Fruit fly (Drosophila melanogaster) whole organism, prepupa: ENCODE results near the gene CG5274.
A peak's percentile ranks its signal among the peaks of the same experiment; 100 is the strongest.

Experiments used
- CG10669 ChIP-seq: fragments of 200-800 bp; sonication (Bioruptor generic); optimal IDR thresholded peaks from 3 replicates; lab custom pipeline; 2018; ENCODE audit warnings: missing biosample characterization, mild to moderate bottlenecking, missing genetic modification characterization, moderate library complexity
- CG11294 ChIP-seq: fragments of 200-800 bp; sonication (Bioruptor generic); IDR thresholded peaks from 2 replicates; pipeline ENCODE4 v1.3.6; 2022; ENCODE audit warnings: missing biosample characterization, missing genetic modification characterization
- CG15336 ChIP-seq: fragments of 200-800 bp; sonication (Bioruptor generic); IDR thresholded peaks from 2 replicates; pipeline ENCODE4 v1.3.6; 2022; ENCODE audit warnings: missing biosample characterization, missing genetic modification characterization
- CG1621 ChIP-seq: fragments of 200-800 bp; sonication (Bioruptor generic); optimal IDR thresholded peaks from 3 replicates; lab custom pipeline; 2018; ENCODE audit warnings: missing biosample characterization, mild to moderate bottlenecking, missing genetic modification characterization
- CG16779 ChIP-seq: fragments of 200-800 bp; sonication (Bioruptor generic); optimal IDR thresholded peaks from 3 replicates; lab custom pipeline; 2017; ENCODE audit warnings: missing biosample characterization, mild to moderate bottlenecking, missing genetic modification characterization
- CG3032 ChIP-seq: fragments of 200-800 bp; optimal IDR thresholded peaks from 2 replicates; lab custom pipeline; 2019; ENCODE audit warnings: missing biosample characterization, mild to moderate bottlenecking, missing genetic modification characterization, moderate library complexity
- CG32006 ChIP-seq: fragments of 200-800 bp; sonication (Bioruptor generic); optimal IDR thresholded peaks from 3 replicates; lab custom pipeline; 2017; ENCODE audit warnings: missing biosample characterization, mild to moderate bottlenecking, missing genetic modification characterization
- CG3919 ChIP-seq: fragments of 200-800 bp; sonication (Bioruptor generic); optimal IDR thresholded peaks from 3 replicates; lab custom pipeline; 2016; ENCODE audit warnings: missing biosample characterization, missing genetic modification characterization
- CG6163 ChIP-seq: fragments of 200-800 bp; sonication (Bioruptor generic); IDR thresholded peaks from 3 replicates; pipeline ENCODE4 v1.3.6; 2022; ENCODE audit warnings: missing biosample characterization, missing genetic modification characterization
- CG6792 ChIP-seq: fragments of 200-800 bp; sonication (Bioruptor generic); optimal IDR thresholded peaks from 3 replicates; lab custom pipeline; 2016; ENCODE audit warnings: missing biosample characterization, missing genetic modification characterization
- CG6808 ChIP-seq: fragments of 200-800 bp; sonication (Bioruptor generic); optimal IDR thresholded peaks from 3 replicates; lab custom pipeline; 2017; ENCODE audit warnings: missing biosample characterization, missing genetic modification characterization, mild to moderate bottlenecking, moderate library complexity, missing genetic modification reagents
- CG6854 ChIP-seq: fragments of 200-800 bp; sonication (Bioruptor generic); optimal IDR thresholded peaks from 2 replicates; lab custom pipeline; 2017; ENCODE audit warnings: missing biosample characterization, mild to moderate bottlenecking, missing genetic modification characterization
- CG8319 ChIP-seq: fragments of 200-800 bp; sonication (Bioruptor generic); optimal IDR thresholded peaks from 3 replicates; lab custom pipeline; 2016; ENCODE audit warnings: missing biosample characterization, missing genetic modification characterization
- CG8632 ChIP-seq: fragments of 200-800 bp; sonication (Bioruptor generic); optimal IDR thresholded peaks from 3 replicates; lab custom pipeline; 2016; ENCODE audit warnings: missing biosample characterization, missing genetic modification characterization
- CG9139 ChIP-seq: fragments of 200-800 bp; sonication (Bioruptor generic); optimal IDR thresholded peaks from 3 replicates; lab custom pipeline; 2017; ENCODE audit warnings: missing biosample characterization, mild to moderate bottlenecking, missing genetic modification characterization
- Eip78C ChIP-seq: fragments of 200-800 bp; sonication (Bioruptor generic); peaks from one replicate; lab custom pipeline; 2016; ENCODE audit warnings: missing biosample characterization, missing genetic modification characterization
- Gug ChIP-seq: fragments of 200-800 bp; sonication (Bioruptor generic); IDR thresholded peaks from 2 replicates; pipeline ENCODE4 v1.3.6; 2022; ENCODE audit warnings: missing biosample characterization, missing genetic modification characterization
- Hr39 ChIP-seq: fragments of 200-800 bp; sonication (Bioruptor generic); optimal IDR thresholded peaks from 2 replicates; lab custom pipeline; 2016; ENCODE audit warnings: missing biosample characterization, missing genetic modification characterization
- Lpt ChIP-seq: fragments of 200-800 bp; sonication (Bioruptor generic); optimal IDR thresholded peaks from 3 replicates; lab custom pipeline; 2016; ENCODE audit warnings: missing biosample characterization, missing genetic modification characterization
- Met ChIP-seq: fragments of 200-800 bp; sonication (Bioruptor generic); optimal IDR thresholded peaks from 3 replicates; lab custom pipeline; 2016; ENCODE audit warnings: missing biosample characterization, missing genetic modification characterization
- Sox14 ChIP-seq: fragments of 200-800 bp; sonication (Bioruptor generic); optimal IDR thresholded peaks from 3 replicates; lab custom pipeline; 2016; ENCODE audit warnings: missing biosample characterization, missing genetic modification characterization
- Sox15 ChIP-seq: fragments of 200-800 bp; sonication (Bioruptor generic); optimal IDR thresholded peaks from 3 replicates; lab custom pipeline; 2016; ENCODE audit warnings: missing biosample characterization, missing genetic modification characterization
- achi ChIP-seq: fragments of 200-800 bp; sonication (Bioruptor generic); optimal IDR thresholded peaks from 3 replicates; lab custom pipeline; 2016; ENCODE audit warnings: missing biosample characterization, missing genetic modification characterization
- cyc ChIP-seq: fragments of 200-800 bp; sonication (Bioruptor generic); optimal IDR thresholded peaks from 3 replicates; lab custom pipeline; 2016; ENCODE audit warnings: missing biosample characterization, missing genetic modification characterization
- dac ChIP-seq: fragments of 200-800 bp; sonication (Bioruptor generic); optimal IDR thresholded peaks from 2 replicates; lab custom pipeline; 2017; ENCODE audit warnings: missing biosample characterization, mild to moderate bottlenecking, missing genetic modification characterization
- eg ChIP-seq: fragments of 200-800 bp; sonication (Bioruptor generic); IDR thresholded peaks from 3 replicates; pipeline ENCODE4 v1.3.6; 2022; ENCODE audit warnings: missing biosample characterization, missing genetic modification characterization
- esn ChIP-seq: fragments of 200-800 bp; sonication (Bioruptor generic); optimal IDR thresholded peaks from 2 replicates; lab custom pipeline; 2016; ENCODE audit warnings: missing biosample characterization, mild to moderate bottlenecking, missing genetic modification characterization, moderate library complexity
- fd59A ChIP-seq: fragments of 200-800 bp; sonication (Bioruptor generic); optimal IDR thresholded peaks from 2 replicates; lab custom pipeline; 2017; ENCODE audit warnings: missing biosample characterization, mild to moderate bottlenecking, missing genetic modification characterization, missing genetic modification reagents
- fkh ChIP-seq: fragments of 200-800 bp; sonication (Bioruptor generic); optimal IDR thresholded peaks from 3 replicates; lab custom pipeline; 2017; ENCODE audit warnings: missing biosample characterization, mild to moderate bottlenecking, missing genetic modification characterization, moderate library complexity
- lz ChIP-seq: fragments of 200-800 bp; sonication (Bioruptor generic); optimal IDR thresholded peaks from 3 replicates; lab custom pipeline; 2016; ENCODE audit warnings: missing biosample characterization, missing genetic modification characterization
- spab ChIP-seq: fragments of 200-800 bp; sonication (Bioruptor generic); optimal IDR thresholded peaks from 2 replicates; lab custom pipeline; 2017; ENCODE audit warnings: missing biosample characterization, mild to moderate bottlenecking, missing genetic modification characterization, missing genetic modification reagents
- ss ChIP-seq, 2 experiments: fragments of 200-800 bp; sonication (Bioruptor generic); optimal IDR thresholded peaks; 2 replicates in 1 of 2; 3 replicates in 1 of 2; lab custom pipeline; 2017 to 2018; ENCODE audit warnings: mild to moderate bottlenecking in 2 of 2, missing biosample characterization in 2 of 2, missing genetic modification characterization in 2 of 2, moderate library complexity in 1 of 2
- svp ChIP-seq: fragments of 200-800 bp; sonication (Bioruptor generic); peaks from one replicate; lab custom pipeline; 2016; ENCODE audit warnings: missing biosample characterization, missing genetic modification characterization
- topi ChIP-seq: fragments of 200-800 bp; sonication (Bioruptor generic); optimal IDR thresholded peaks from 3 replicates; lab custom pipeline; 2016; ENCODE audit warnings: missing biosample characterization, missing genetic modification characterization
- vri ChIP-seq: fragments of 200-800 bp; sonication (Bioruptor generic); optimal IDR thresholded peaks from 3 replicates; lab custom pipeline; 2016; ENCODE audit warnings: missing biosample characterization, mild to moderate bottlenecking, missing genetic modification characterization

Gene CG5274

dm6 chr3L:20432297-20432696 is 4.8 kb upstream of the CG5274 start, which contains the start of the genes Las and Psn:
Gene Las, minus strand, starts transcription at chr3L:20432361.
Gene Psn, plus strand, starts transcription at chr3L:20432468.
- TF ChIP-seq esn (peak; percentile 38), ss (GFP tag; optimal IDR thresholded peaks at IDR 0.05; lab: Kevin White, UChicago) (no peak), CG6854 (GFP tag; lab: Kevin White, UChicago) (no peak), Sox14 (GFP tag; lab: Kevin White, UChicago) (peak; percentile 82), lz (GFP tag; lab: Kevin White, UChicago) (peak; percentile 15)

- TF ChIP-seq svp (GFP tag; lab: Kevin White, UChicago) (no peak), Hr39 (GFP tag; lab: Kevin White, UChicago) (no peak), fkh (GFP tag; lab: Kevin White, UChicago) (no peak), CG6163 (no peak)
These were observed 4.2 kb upstream of the CG5274 start for dm6 chr3L:20431619-20432018.

- TF ChIP-seq ss (GFP tag; optimal IDR thresholded peaks at IDR 0.05; lab: Kevin White, UChicago): no peak
- TF ChIP-seq Lpt (GFP tag; lab: Kevin White, UChicago): no peak
- TF ChIP-seq Eip78C: no peak
- 0 out of 2 replicates have a peak, but pooled peaks have one; percentile 25 for TF ChIP-seq CG15336
- no peak for TF ChIP-seq CG10669 (GFP tag; lab: Kevin White, UChicago)
- no peak for TF ChIP-seq fd59A
- TF ChIP-seq Sox14 (GFP tag; lab: Kevin White, UChicago): peak; percentile 87
- TF ChIP-seq CG11294 (GFP tag; lab: Robert Waterston, UW): no peak
- TF ChIP-seq svp (GFP tag; lab: Kevin White, UChicago): no peak
- peak; percentile 13 for TF ChIP-seq CG3032 (tag; lab: Kevin White, UChicago)
- TF ChIP-seq Gug (GFP tag; lab: Robert Waterston, UW): no peak
These were observed 2.7 kb upstream of the CG5274 start, which contains the start of gene CG5262 for dm6 chr3L:20430182-20430581. Gene CG5262, minus strand, starts transcription at chr3L:20430475.

dm6 chr3L:20425888-20426287 is 1.6 kb downstream of the CG5274 start, which contains the start of gene CG5282:
Gene CG5282, minus strand, starts transcription at chr3L:20426071.
- no peak for TF ChIP-seq CG8632 (GFP tag; lab: Kevin White, UChicago)
- no peak for TF ChIP-seq eg (GFP tag; lab: Robert Waterston, UW)
- TF ChIP-seq CG8319 (GFP tag; lab: Kevin White, UChicago): no peak
- TF ChIP-seq ss (GFP tag; optimal IDR thresholded peaks at IDR 0.05; lab: Kevin White, UChicago): no peak
- TF ChIP-seq achi (GFP tag; lab: Kevin White, UChicago): no peak
- TF ChIP-seq CG16779: no peak
- TF ChIP-seq CG6808 (GFP tag; lab: Kevin White, UChicago): no peak
- no peak for TF ChIP-seq dac (GFP tag; lab: Kevin White, UChicago)
- no peak for TF ChIP-seq topi
- TF ChIP-seq vri (GFP tag; lab: Kevin White, UChicago): no peak
- TF ChIP-seq CG32006 (GFP tag; lab: Kevin White, UChicago): no peak
- TF ChIP-seq spab (GFP tag; lab: Kevin White, UChicago): no peak

dm6 chr3L:20413304-20413703 is 14.2 kb downstream of the CG5274 start, which contains the start of gene zye:
Gene zye, plus strand, starts transcription at chr3L:20413604.
- no peak for TF ChIP-seq topi
- TF ChIP-seq Gug (GFP tag; lab: Robert Waterston, UW): no peak
- TF ChIP-seq Met (GFP tag; lab: Kevin White, UChicago): no peak

- TF ChIP-seq esn: no peak
- TF ChIP-seq CG3919 (GFP tag; lab: Kevin White, UChicago): no peak
- peak; percentile 2 for TF ChIP-seq vri (GFP tag; lab: Kevin White, UChicago)
- no peak for TF ChIP-seq CG6792 (GFP tag; lab: Kevin White, UChicago)
- no peak for TF ChIP-seq Sox15 (GFP tag; lab: Kevin White, UChicago)
- TF ChIP-seq svp (GFP tag; lab: Kevin White, UChicago): peak; percentile 22
- no peak for TF ChIP-seq topi
- TF ChIP-seq CG3032 (tag; lab: Kevin White, UChicago): no peak
- TF ChIP-seq Eip78C: peak; percentile 47
- TF ChIP-seq CG9139 (GFP tag; lab: Kevin White, UChicago): no peak
- no peak for TF ChIP-seq Hr39 (GFP tag; lab: Kevin White, UChicago)
- TF ChIP-seq cyc (GFP tag; lab: Kevin White, UChicago): no peak
- no peak for TF ChIP-seq CG1621 (tag; lab: Kevin White, UChicago)
These were observed 16.7 kb downstream of the CG5274 start for dm6 chr3L:20410780-20411179.
